Worm (Caenorhabditis elegans): Measurements from ENCODE around the gene nspb-9.
A peak's percentile ranks its signal among the peaks of the same experiment; 100 is the strongest.

Gene nspb-9

DNA sequence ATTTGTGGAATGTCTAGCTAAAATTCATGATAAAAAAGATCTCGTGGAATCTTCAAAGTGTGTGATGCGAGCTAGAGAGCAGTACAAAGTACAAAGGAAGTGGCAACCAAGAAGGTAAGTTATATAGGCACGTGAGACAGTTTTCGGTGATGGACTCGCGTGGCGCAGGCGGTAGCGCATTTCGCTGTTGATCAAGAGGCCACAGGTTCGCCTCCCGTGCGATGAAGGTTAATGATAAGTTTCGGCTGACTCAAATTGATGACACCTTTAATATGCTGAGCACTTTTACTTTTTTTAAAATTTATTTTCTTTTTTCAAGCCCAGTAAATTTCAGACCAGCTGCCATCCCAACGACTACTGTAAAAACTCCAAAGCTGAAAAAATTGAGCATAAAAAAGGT, 36.3 kb downstream of the nspb-9 start (continued):
- TF ChIP-seq hsf-1 (GFP tag; IDR thresholded peaks at IDR 0.05) (peak; percentile 60; the same call in 1 of the 2 replicates), ztf-26 (tag; optimal IDR thresholded peaks at IDR 0.05) (peak; percentile 54), ztf-18 (tag; optimal IDR thresholded peaks at IDR 0.05) (peak; percentile 70), ztf-6 (GFP tag; IDR thresholded peaks at IDR 0.05) (0 out of 2 replicates have a peak, but pooled peaks have one; percentile 67), ceh-40 (GFP tag; IDR thresholded peaks at IDR 0.05) (0 out of 2 replicates have a peak, but pooled peaks have one; percentile 82), zim-3 (tag; optimal IDR thresholded peaks at IDR 0.05) (peak; percentile 69), repo-1 (tag; optimal IDR thresholded peaks at IDR 0.05) (peak; percentile 57), F49E8.2 (tag; optimal IDR thresholded peaks at IDR 0.05; ENCODE audit: insufficient read depth) (peak; percentile 19), madf-6 (GFP tag; IDR thresholded peaks at IDR 0.05) (peak; percentile 72), athp-1 (tag; optimal IDR thresholded peaks at IDR 0.05) (peak; percentile 69), D2030.7 (GFP tag; IDR thresholded peaks at IDR 0.05) (peak; percentile 70), dox-1 (GFP tag; IDR thresholded peaks at IDR 0.05) (peak; percentile 68), fkh-3 (tag; optimal IDR thresholded peaks at IDR 0.05) (peak; percentile 4), Y56A3A.18 (GFP tag; IDR thresholded peaks at IDR 0.05) (0 out of 2 replicates have a peak, but pooled peaks have one; percentile 41), mcd-1 (GFP tag; IDR thresholded peaks at IDR 0.05) (peak; percentile 55), mel-28 (tag; optimal IDR thresholded peaks at IDR 0.05; ENCODE audit: borderline replicate concordance) (no peak), pha-4 (tag; optimal IDR thresholded peaks at IDR 0.05) (no peak), hlh-12 (tag; optimal IDR thresholded peaks at IDR 0.05) (peak; percentile 73), Y79H2A.3 (GFP tag; conservative IDR thresholded peaks at IDR 0.05) (0 out of 2 replicates have a peak, but pooled peaks have one; percentile 33), F52B5.7 (tag; optimal IDR thresholded peaks at IDR 0.05) (peak; percentile 74), ekl-4 (GFP tag; IDR thresholded peaks at IDR 0.05) (peak; percentile 69; the same call in 1 of the 2 replicates), tlf-1 (GFP tag; optimal IDR thresholded peaks at IDR 0.05) (peak; percentile 21), rec-8 (tag; optimal IDR thresholded peaks at IDR 0.05) (peak; percentile 77 to 87), rpc-1 (optimal IDR thresholded peaks at IDR 0.05) (peak; percentile 84), rpc-1 (tag; optimal IDR thresholded peaks at IDR 0.05) (peak; percentile 91), F37B4.10 (GFP tag; IDR thresholded peaks at IDR 0.05) (no peak), Y67H2A.10 (GFP tag; conservative IDR thresholded peaks at IDR 0.05) (no peak), rcor-1 (GFP tag; IDR thresholded peaks at IDR 0.05) (peak; percentile 62), K11D2.4 (GFP tag; IDR thresholded peaks at IDR 0.05) (0 out of 2 replicates have a peak, but pooled peaks have one; percentile 50), madf-10 (tag; optimal IDR thresholded peaks at IDR 0.05) (peak; percentile 41), B0261.1 (tag; optimal IDR thresholded peaks at IDR 0.05) (peak; percentile 75), lir-1 (GFP tag; conservative IDR thresholded peaks at IDR 0.05) (0 out of 2 replicates have a peak, but pooled peaks have one; percentile 48), T26A5.8 (tag; optimal IDR thresholded peaks at IDR 0.05) (no peak), cebp-2 (GFP tag; IDR thresholded peaks at IDR 0.05) (peak; percentile 88; the same call in 1 of the 2 replicates), F33H1.4 (GFP tag; IDR thresholded peaks at IDR 0.05) (0 out of 2 replicates have a peak, but pooled peaks have one; percentile 28), ztf-28 (GFP tag; IDR thresholded peaks at IDR 0.05) (peak; percentile 50; the same call in 1 of the 2 replicates), attf-5 (GFP tag; optimal IDR thresholded peaks at IDR 0.05) (peak; percentile 49), snpc-1.1 (tag; optimal IDR thresholded peaks at IDR 0.05; ENCODE audit: insufficient read depth) (peak; percentile 59), nhr-90 (tag; optimal IDR thresholded peaks at IDR 0.05) (peak; percentile 95), cebp-1 (GFP tag; IDR thresholded peaks at IDR 0.05) (no peak), cebp-1 (tag; optimal IDR thresholded peaks at IDR 0.05) (no peak), lin-40 (tag; optimal IDR thresholded peaks at IDR 0.05) (peak; percentile 12), die-1 (tag; optimal IDR thresholded peaks at IDR 0.05) (peak; percentile 94), lin-54 (GFP tag; optimal IDR thresholded peaks at IDR 0.05) (no peak), ZK185.1 (tag; optimal IDR thresholded peaks at IDR 0.05; ENCODE audit: poor library complexity, severe bottlenecking) (peak; percentile 66), egrh-3 (GFP tag; IDR thresholded peaks at IDR 0.05) (0 out of 2 replicates have a peak, but pooled peaks have one; percentile 30), Y53G8AR.9 (GFP tag; conservative IDR thresholded peaks at IDR 0.05) (peak; percentile 57; the same call in 1 of the 2 replicates), ztf-3 (GFP tag; optimal IDR thresholded peaks at IDR 0.05) (no peak)

Data from whole organism, young adult.